Fruit fly (Drosophila melanogaster): ENCODE results near the gene Prx6a.

DNA sequence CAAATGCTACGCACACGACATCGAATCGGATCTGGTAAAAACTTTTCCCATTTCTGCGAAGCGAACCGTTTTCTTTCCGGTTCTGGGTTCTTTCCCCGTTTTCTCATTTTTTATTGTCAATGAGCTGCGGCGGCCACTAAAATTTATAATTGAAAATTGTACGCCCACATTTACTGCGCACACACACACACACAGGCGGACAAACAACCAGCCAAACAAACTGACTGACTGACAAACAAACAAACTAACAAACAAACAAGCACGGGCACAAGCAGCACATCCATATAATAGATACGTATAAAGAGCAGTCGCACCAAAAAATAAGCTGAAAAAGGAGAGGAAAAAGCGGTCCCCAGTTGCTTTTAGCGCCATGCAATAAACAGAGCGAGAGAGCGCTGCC, 13.2 kb upstream of the Prx6a start:
- TF ChIP-seq Atf3 (GFP tag; optimal IDR thresholded peaks at IDR 0.05) (no peak), Dbx (GFP tag; IDR thresholded peaks at IDR 0.05) (no peak), CG11696 (GFP tag; IDR thresholded peaks at IDR 0.05) (no peak), row (GFP tag; IDR thresholded peaks at IDR 0.05) (no peak), onecut (GFP tag; IDR thresholded peaks at IDR 0.05) (no peak), h (optimal IDR thresholded peaks at IDR 0.05) (no peak), psq (GFP tag; optimal IDR thresholded peaks at IDR 0.05) (no peak), CG8281 (tag; optimal IDR thresholded peaks at IDR 0.05) (no peak), nom (GFP tag; optimal IDR thresholded peaks at IDR 0.05) (no peak)
